Fruit fly (Drosophila melanogaster) whole organism: ENCODE results near the gene Nup160.

Experiments used
- CG8478 ChIP-seq: fragments of >200 bp; optimal IDR thresholded peaks from 2 replicates; lab custom pipeline; 2018; ENCODE audit warnings: inconsistent platforms
- Dll ChIP-seq: fragments of >200 bp; optimal IDR thresholded peaks from 2 replicates; lab custom pipeline; 2017
- EcR ChIP-seq, 2 experiments: fragments of >200 bp; optimal IDR thresholded peaks; 2 replicates each; lab custom pipeline; 2017; ENCODE audit warnings: missing biosample characterization in 2 of 2, missing genetic modification characterization in 2 of 2, missing genetic modification reagents in 2 of 2
- pan ChIP-seq: fragments of >200 bp; optimal IDR thresholded peaks from 2 replicates; lab custom pipeline; 2017
- psq ChIP-seq: fragments of >200 bp; optimal IDR thresholded peaks from 2 replicates; lab custom pipeline; 2017
- usp ChIP-seq: fragments of >200 bp; optimal IDR thresholded peaks from 2 replicates; lab custom pipeline; 2017; ENCODE audit warnings: missing biosample characterization, missing genetic modification characterization, mixed read lengths

Nup160 gene

dm6 chr2L:11113011-11113528, 10.5 kb upstream of the Nup160 start, which contains the start of gene Idua:
Gene Idua (minus strand): TSS chr2L:11113061.
- TF ChIP-seq CG8478 (no peak), pan (lab: Kevin White, UChicago) (no peak), usp (GFP tag; lab: Kevin White, UChicago) (no peak), psq (lab: Kevin White, UChicago) (no peak), Dll (lab: Kevin White, UChicago) (no peak), EcR (GFP tag; optimal IDR thresholded peaks at IDR 0.05; lab: Kevin White, UChicago) (no peak)

- TF ChIP-seq pan (lab: Kevin White, UChicago): no peak
- TF ChIP-seq psq (lab: Kevin White, UChicago): no peak
- no peak for TF ChIP-seq CG8478
- TF ChIP-seq Dll (lab: Kevin White, UChicago): no peak
- TF ChIP-seq usp (GFP tag; lab: Kevin White, UChicago): no peak
- TF ChIP-seq EcR (GFP tag; optimal IDR thresholded peaks at IDR 0.05; lab: Kevin White, UChicago): no peak
Observed at dm6 chr2L:11113714-11114113, 9.9 kb upstream of the Nup160 start, which contains the start of gene Gr32a. Gene Gr32a (plus strand): TSS chr2L:11114014.

dm6 chr2L:11119966-11120517, 3.5 kb upstream of the Nup160 start, which contains the start of gene CG6230:
Gene CG6230 (minus strand): TSS chr2L:11120319.
- TF ChIP-seq EcR (GFP tag; optimal IDR thresholded peaks at IDR 0.05; lab: Kevin White, UChicago) (no peak), usp (GFP tag; lab: Kevin White, UChicago) (no peak), pan (lab: Kevin White, UChicago) (no peak), psq (lab: Kevin White, UChicago) (no peak), Dll (lab: Kevin White, UChicago) (no peak), CG8478 (no peak)

- TF ChIP-seq CG8478 (no peak), pan (lab: Kevin White, UChicago) (no peak), psq (lab: Kevin White, UChicago) (no peak), EcR (GFP tag; optimal IDR thresholded peaks at IDR 0.05; lab: Kevin White, UChicago) (no peak), usp (GFP tag; lab: Kevin White, UChicago) (no peak), Dll (lab: Kevin White, UChicago) (no peak)
Observed at dm6 chr2L:11121614-11122013, 2.0 kb upstream of the Nup160 start, which contains the start of gene Dnaaf4. Gene Dnaaf4 (minus strand): TSS chr2L:11121714.

dm6 chr2L:11130151-11131008, 6.8 kb downstream of the Nup160 start, which contains the start of the genes RfC38 and CG4751:
Gene RfC38 (minus strand): TSS chr2L:11130645.
Gene CG4751 (plus strand): TSS chr2L:11130737.
- no peak for TF ChIP-seq pan (lab: Kevin White, UChicago)
- no peak for TF ChIP-seq EcR (GFP tag; optimal IDR thresholded peaks at IDR 0.05; lab: Kevin White, UChicago)
- no peak for TF ChIP-seq psq (lab: Kevin White, UChicago)
- no peak for TF ChIP-seq Dll (lab: Kevin White, UChicago)
- TF ChIP-seq CG8478: no peak
- TF ChIP-seq usp (GFP tag; lab: Kevin White, UChicago): no peak

dm6 chr2L:11136093-11136492, 12.5 kb downstream of the Nup160 start, which contains the start of gene hgo:
Gene hgo (plus strand): TSS chr2L:11136393.
- TF ChIP-seq Dll (lab: Kevin White, UChicago) (no peak), EcR (GFP tag; optimal IDR thresholded peaks at IDR 0.05; lab: Kevin White, UChicago) (no peak), pan (lab: Kevin White, UChicago) (no peak), psq (lab: Kevin White, UChicago) (no peak)

- TF ChIP-seq usp (GFP tag; lab: Kevin White, UChicago) (no peak), pan (lab: Kevin White, UChicago) (no peak), psq (lab: Kevin White, UChicago) (no peak), CG8478 (no peak), Dll (lab: Kevin White, UChicago) (no peak), EcR (GFP tag; optimal IDR thresholded peaks at IDR 0.05; lab: Kevin White, UChicago) (no peak)
Observed at dm6 chr2L:11145317-11145716, 21.7 kb downstream of the Nup160 start, which contains the start of gene CG31867. Gene CG31867 (minus strand): TSS chr2L:11145417.

dm6 chr2L:11148969-11149368, 25.4 kb downstream of the Nup160 start, which contains the start of gene Gyc32E:
Gene Gyc32E (minus strand): TSS chr2L:11149101.
- TF ChIP-seq psq (lab: Kevin White, UChicago) (no peak), Dll (lab: Kevin White, UChicago) (no peak), CG8478 (no peak), usp (GFP tag; lab: Kevin White, UChicago) (no peak), EcR (GFP tag; optimal IDR thresholded peaks at IDR 0.05; lab: Kevin White, UChicago) (no peak), pan (lab: Kevin White, UChicago) (no peak)

dm6 chr2L:11155166-11155958, 31.8 kb downstream of the Nup160 start, which contains the start of gene CG6287:
Gene CG6287 (minus strand): TSS chr2L:11155721.
- TF ChIP-seq EcR (GFP tag; optimal IDR thresholded peaks at IDR 0.05; lab: Kevin White, UChicago) (peak; percentile 89 to 96), CG8478 (no peak), Dll (lab: Kevin White, UChicago) (peak; percentile 97), psq (lab: Kevin White, UChicago) (no peak), pan (lab: Kevin White, UChicago) (peak; percentile 46), usp (GFP tag; lab: Kevin White, UChicago) (no peak)

dm6 chr2L:11167997-11168396, 44.4 kb downstream of the Nup160 start:
- TF ChIP-seq psq (lab: Kevin White, UChicago): no peak
- no peak for TF ChIP-seq EcR (GFP tag; optimal IDR thresholded peaks at IDR 0.05; lab: Kevin White, UChicago)
- TF ChIP-seq Dll (lab: Kevin White, UChicago): no peak
- no peak for TF ChIP-seq pan (lab: Kevin White, UChicago)
- TF ChIP-seq CG8478: no peak
- no peak for TF ChIP-seq usp (GFP tag; lab: Kevin White, UChicago)
